Fruit fly (Drosophila melanogaster) S2 (cell line): ENCODE results near the gene fng.

Source experiments
- CG8478 ChIP-seq: fragments of >200 bp; optimal IDR thresholded peaks from 2 replicates; lab custom pipeline; 2018
- CTCF ChIP-seq, 2 experiments: fragments of >200 bp; optimal IDR thresholded peaks; 2 replicates each; lab custom pipeline; 2018

DNA sequence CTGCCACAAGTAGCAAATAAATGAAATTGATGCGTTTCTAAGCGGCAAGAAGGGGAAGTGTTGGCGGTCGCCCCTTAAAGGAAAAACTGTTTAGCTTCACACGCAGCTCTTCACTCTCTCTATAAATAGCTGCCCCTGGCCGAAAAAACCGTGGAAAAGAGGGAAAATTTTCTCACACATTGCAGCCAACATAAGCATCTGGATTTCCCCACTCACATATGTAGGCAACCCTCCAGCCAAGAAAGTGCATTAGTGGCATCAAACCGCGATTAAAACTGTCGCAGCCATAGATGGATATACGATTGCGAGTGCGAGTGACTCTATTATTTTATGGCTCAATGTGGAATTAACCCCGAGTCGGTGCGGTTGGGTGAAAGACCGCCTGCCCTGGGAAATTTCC is 16.8 kb downstream of the fng start:
- TF ChIP-seq CTCF (optimal IDR thresholded peaks at IDR 0.05; lab: Kevin White, UChicago) (no peak), CG8478 (lab: Kevin White, UChicago) (no peak)
